Worm (Caenorhabditis elegans): ENCODE results near the gene kin-20.

ce11 chrX:15231800-15232199 lies 45.8 kb downstream of the kin-20 start:
- TF ChIP-seq ceh-82 (tag; optimal IDR thresholded peaks at IDR 0.05) (no peak), zag-1 (tag; optimal IDR thresholded peaks at IDR 0.05) (no peak), fkh-10 (GFP tag; optimal IDR thresholded peaks at IDR 0.05) (no peak), snpc-4 (tag; optimal IDR thresholded peaks at IDR 0.05) (no peak)
